Comparison of ENCODE assay signal across 2 worm cellular contexts in genomic region chrIV:15994505-15994904, ce11.
TF ChIP-seq lines count a peak whose summit lies in the region.

Y105C5B.20 (minus strand) TSS chrIV:15994605.

TF ChIP-seq in whole organism, L4 larva, 104 proteins besides CTCF, POLR2A, EP300 and RAD21:
- TF ChIP-seq daf-16 (GFP tag; optimal IDR thresholded peaks at IDR 0.05; lab: Kevin White, UChicago) (no peak), daf-16 (tag; optimal IDR thresholded peaks at IDR 0.05; lab: Kevin White, UChicago) (no peak), jun-1 (tag; optimal IDR thresholded peaks at IDR 0.05; lab: Kevin White, UChicago) (no peak), aha-1 (tag; lab: Kevin White, UChicago) (peak; percentile 72), nhr-111 (GFP tag; optimal IDR thresholded peaks at IDR 0.05; lab: Kevin White, UChicago) (no peak), gei-8 (GFP tag; optimal IDR thresholded peaks at IDR 0.05; lab: Kevin White, UChicago) (no peak), aly-2 (tag; optimal IDR thresholded peaks at IDR 0.05; lab: Kevin White, UChicago) (no peak)
TF ChIP-seq in whole organism, L4 larva: peak in this region for 1.

TF ChIP-seq in whole organism, young adult, 124 proteins besides CTCF, POLR2A, EP300 and RAD21:
- TF ChIP-seq lag-1 (GFP tag; IDR thresholded peaks at IDR 0.05; lab: Robert Waterston, UW) = no peak
- TF ChIP-seq efl-1 (GFP tag; optimal IDR thresholded peaks at IDR 0.05; lab: Kevin White, UChicago) = peak; percentile 83
- no peak for TF ChIP-seq ztf-25 (GFP tag; IDR thresholded peaks at IDR 0.05; lab: Robert Waterston, UW)
- 0 out of 2 replicates have a peak, but pooled peaks have one; percentile 18 for TF ChIP-seq D2030.7 (GFP tag; IDR thresholded peaks at IDR 0.05; lab: Robert Waterston, UW)
- TF ChIP-seq B0261.1 (tag; optimal IDR thresholded peaks at IDR 0.05; lab: Kevin White, UChicago) = no peak
- no peak for TF ChIP-seq dpff-1 (tag; optimal IDR thresholded peaks at IDR 0.05; lab: Kevin White, UChicago)
- TF ChIP-seq snpc-1.3 (tag; optimal IDR thresholded peaks at IDR 0.05; lab: Kevin White, UChicago; ENCODE audit: insufficient read depth) = no peak
- 0 out of 2 replicates have a peak, but pooled peaks have one; percentile 26 for TF ChIP-seq hsf-1 (GFP tag; IDR thresholded peaks at IDR 0.05; lab: Robert Waterston, UW)
- TF ChIP-seq repo-1 (tag; optimal IDR thresholded peaks at IDR 0.05; lab: Kevin White, UChicago) = no peak
- no peak for TF ChIP-seq rcor-1 (GFP tag; IDR thresholded peaks at IDR 0.05; lab: Robert Waterston, UW)
- peak; percentile 26 for TF ChIP-seq dpl-1 (GFP tag; optimal IDR thresholded peaks at IDR 0.05; lab: Kevin White, UChicago)
- TF ChIP-seq snpc-4 (GFP tag; optimal IDR thresholded peaks at IDR 0.05; lab: Kevin White, UChicago) = no peak
- TF ChIP-seq snpc-4 (tag; optimal IDR thresholded peaks at IDR 0.05; lab: Kevin White, UChicago) = peak in 1 of 4 experiments; percentile 34
- TF ChIP-seq tlf-1 (GFP tag; optimal IDR thresholded peaks at IDR 0.05; lab: Kevin White, UChicago) = no peak
- TF ChIP-seq attf-5 (GFP tag; optimal IDR thresholded peaks at IDR 0.05; lab: Kevin White, UChicago) = no peak
- TF ChIP-seq Y67H2A.10 (GFP tag; conservative IDR thresholded peaks at IDR 0.05; lab: Robert Waterston, UW) = no peak
- no peak for TF ChIP-seq nfya-2 (GFP tag; IDR thresholded peaks at IDR 0.05; lab: Robert Waterston, UW)
- no peak for TF ChIP-seq nhr-120 (GFP tag; IDR thresholded peaks at IDR 0.05; lab: Robert Waterston, UW)
- TF ChIP-seq somi-1 (GFP tag; optimal IDR thresholded peaks at IDR 0.05; lab: Kevin White, UChicago) = no peak
- TF ChIP-seq gei-17 (GFP tag; optimal IDR thresholded peaks at IDR 0.05; lab: Kevin White, UChicago) = no peak
- no peak for TF ChIP-seq aptf-3 (GFP tag; IDR thresholded peaks at IDR 0.05; lab: Robert Waterston, UW)
- TF ChIP-seq xnd-1 (tag; optimal IDR thresholded peaks at IDR 0.05; lab: Kevin White, UChicago) = peak; percentile 11

Comparison
In these comparisons a context has a peak if more than half of its experiments do, and no peak if none do; other contexts are left out.
1. Of the 7 proteins assayed by ChIP-seq in both whole organism, young adult and whole organism, L4 larva: peak only in whole organism, young adult: dpl-1; only in whole organism, L4 larva: none; in both: none; in neither: 5; mixed calls (peak in some experiments, not most) for 1.